Fruit fly (Drosophila melanogaster) whole organism, embryonic: Measurements from ENCODE around the gene CG13039.

Source experiments
- CG12104 ChIP-seq: fragments of 200-800 bp; sonication (Bioruptor generic); optimal IDR thresholded peaks from 3 replicates; lab custom pipeline; 2016; ENCODE audit warnings: missing biosample characterization, missing genetic modification characterization
- psq ChIP-seq: fragments of 200-800 bp; sonication (Bioruptor generic); optimal IDR thresholded peaks from 2 replicates; lab custom pipeline; 2017; ENCODE audit warnings: missing biosample characterization, missing genetic modification characterization

DNA sequence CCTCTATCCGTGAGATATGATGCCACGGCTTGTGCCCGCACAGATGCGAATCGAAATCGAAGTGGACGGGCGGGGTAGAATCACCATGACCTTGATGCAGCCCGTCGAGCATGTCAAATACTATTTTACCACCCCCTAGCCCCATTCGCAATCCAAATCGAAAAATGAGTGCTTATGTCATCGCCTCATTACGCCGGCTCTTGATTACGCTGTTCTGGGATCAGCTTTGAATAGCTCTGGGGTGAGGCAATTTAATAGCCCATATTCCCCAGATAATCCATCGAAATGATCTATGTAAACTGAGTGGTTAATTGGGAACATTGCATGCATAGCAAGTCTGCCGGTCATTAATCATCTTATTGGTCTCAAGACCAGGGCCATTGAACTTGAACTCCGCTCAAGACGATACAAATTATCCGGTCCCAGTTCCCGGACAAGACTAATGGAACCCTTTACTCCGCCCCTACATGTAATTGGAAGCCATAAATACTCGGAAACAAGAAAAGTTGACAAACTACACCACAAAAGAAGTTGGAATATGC lies 30.7 kb upstream of the CG13039 start:
- TF ChIP-seq psq (no peak), CG12104 (GFP tag; lab: Kevin White, UChicago) (no peak)
